Fruit fly (Drosophila melanogaster): ENCODE measurements around the gene GluRIIC.
A peak's percentile ranks its signal among the peaks of the same experiment; 100 is the strongest.

The GluRIIC gene

dm6 chr2L:871419-871846 lies 42.5 kb upstream of the GluRIIC start (continued):
- TF ChIP-seq CG3065 (GFP tag; optimal IDR thresholded peaks at IDR 0.05): peak; percentile 1
- no peak for TF ChIP-seq bowl (GFP tag; IDR thresholded peaks at IDR 0.05)
- no peak for TF ChIP-seq jing (GFP tag; optimal IDR thresholded peaks at IDR 0.05)
- no peak for TF ChIP-seq ham (GFP tag; IDR thresholded peaks at IDR 0.05)
- no peak for TF ChIP-seq dmrt11E (tag; optimal IDR thresholded peaks at IDR 0.05)
- TF ChIP-seq Hmr (GFP tag; optimal IDR thresholded peaks at IDR 0.05): peak; percentile 31
- no peak for TF ChIP-seq peb (GFP tag; IDR thresholded peaks at IDR 0.05)
- TF ChIP-seq Hmx (GFP tag; optimal IDR thresholded peaks at IDR 0.05): no peak
- TF ChIP-seq jumu (GFP tag; optimal IDR thresholded peaks at IDR 0.05): peak; percentile 61
- peak; percentile 86 for TF ChIP-seq CG6654 (GFP tag; optimal IDR thresholded peaks at IDR 0.05)
- no peak for TF ChIP-seq CG6854 (GFP tag; optimal IDR thresholded peaks at IDR 0.05)
- no peak for TF ChIP-seq ara (GFP tag; IDR thresholded peaks at IDR 0.05)
- TF ChIP-seq CG3726 (GFP tag; IDR thresholded peaks at IDR 0.05): no peak
- TF ChIP-seq nerfin-1 (tag; optimal IDR thresholded peaks at IDR 0.05): peak; percentile 0
- TF ChIP-seq vfl (GFP tag; optimal IDR thresholded peaks at IDR 0.05): no peak
- no peak for TF ChIP-seq CG12236 (GFP tag; optimal IDR thresholded peaks at IDR 0.05)
- no peak for TF ChIP-seq Bteb2 (GFP tag; optimal IDR thresholded peaks at IDR 0.05)
- TF ChIP-seq CG8089 (GFP tag; optimal IDR thresholded peaks at IDR 0.05): no peak
- TF ChIP-seq Dll (GFP tag; IDR thresholded peaks at IDR 0.05; ENCODE audit: partially characterized antibody): no peak
- no peak for TF ChIP-seq salm (tag; optimal IDR thresholded peaks at IDR 0.05)
- no peak for TF ChIP-seq C15 (GFP tag; IDR thresholded peaks at IDR 0.05)
- TF ChIP-seq bcd (GFP tag; optimal IDR thresholded peaks at IDR 0.05): no peak
- TF ChIP-seq CG7357 (GFP tag; IDR thresholded peaks at IDR 0.05): no peak
- no peak for TF ChIP-seq CG6765 (GFP tag; optimal IDR thresholded peaks at IDR 0.05)
- TF ChIP-seq Lim3 (GFP tag; IDR thresholded peaks at IDR 0.05): no peak
- TF ChIP-seq CG11456 (GFP tag; IDR thresholded peaks at IDR 0.05): 0 out of 3 replicates have a peak, but pooled peaks have one; percentile 27
- peak; percentile 21; the same call in 1 of the 2 replicates for TF ChIP-seq MBD-R2 (GFP tag; IDR thresholded peaks at IDR 0.05)
- no peak for TF ChIP-seq sna (GFP tag; IDR thresholded peaks at IDR 0.05; ENCODE audit: partially characterized antibody)
- TF ChIP-seq B-H1 (GFP tag; IDR thresholded peaks at IDR 0.05): no peak
- TF ChIP-seq CG8359 (GFP tag; optimal IDR thresholded peaks at IDR 0.05; ENCODE audit: borderline replicate concordance): no peak
- TF ChIP-seq fd64A (GFP tag; optimal IDR thresholded peaks at IDR 0.05): no peak
- TF ChIP-seq gro (GFP tag; optimal IDR thresholded peaks at IDR 0.05): no peak
- TF ChIP-seq ato (GFP tag; IDR thresholded peaks at IDR 0.05; ENCODE audit: partially characterized antibody): peak; percentile 66
- no peak for TF ChIP-seq wek (GFP tag; optimal IDR thresholded peaks at IDR 0.05)
- TF ChIP-seq zfh2 (GFP tag; optimal IDR thresholded peaks at IDR 0.05): no peak
- no peak for TF ChIP-seq Hr78 (GFP tag; optimal IDR thresholded peaks at IDR 0.05)
- peak; percentile 17 for TF ChIP-seq CG3281 (GFP tag; optimal IDR thresholded peaks at IDR 0.05)
- TF ChIP-seq CG18764 (GFP tag; optimal IDR thresholded peaks at IDR 0.05): no peak
- TF ChIP-seq CG18599 (GFP tag; optimal IDR thresholded peaks at IDR 0.05): peak; percentile 1
- TF ChIP-seq CG5953 (GFP tag; IDR thresholded peaks at IDR 0.05): no peak
- no peak for TF ChIP-seq chn (GFP tag; optimal IDR thresholded peaks at IDR 0.05)
- TF ChIP-seq Fer1 (GFP tag; optimal IDR thresholded peaks at IDR 0.05): peak; percentile 43
- 0 out of 3 replicates have a peak, but pooled peaks have one; percentile 17 for TF ChIP-seq CG6791 (GFP tag; IDR thresholded peaks at IDR 0.05; ENCODE audit: partially characterized antibody)
- no peak for TF ChIP-seq Scr (GFP tag; IDR thresholded peaks at IDR 0.05; ENCODE audit: partially characterized antibody)
- no peak for TF ChIP-seq H2.0 (GFP tag; IDR thresholded peaks at IDR 0.05)
- TF ChIP-seq Fer3 (tag; optimal IDR thresholded peaks at IDR 0.05): no peak
- no peak for TF ChIP-seq gce (GFP tag; IDR thresholded peaks at IDR 0.05)
- peak; percentile 56 for TF ChIP-seq CG1603 (tag; optimal IDR thresholded peaks at IDR 0.05)
- no peak for TF ChIP-seq eve (GFP tag; optimal IDR thresholded peaks at IDR 0.05)
- TF ChIP-seq insv (GFP tag; optimal IDR thresholded peaks at IDR 0.05): no peak
- no peak for TF ChIP-seq Dfd (GFP tag; optimal IDR thresholded peaks at IDR 0.05)
